Fruit fly (Drosophila melanogaster) Kc167 (cell line): Measurements from ENCODE around the gene CG42763.

ENCODE experiments used
- Myc ChIP-seq: fragments of >200 bp; optimal IDR thresholded peaks from 2 replicates; lab custom pipeline; 2017; ENCODE audit warnings: missing external identifiers
- Sin3A ChIP-seq: fragments of >200 bp; optimal IDR thresholded peaks from 2 replicates; lab custom pipeline; 2018; ENCODE audit warnings: missing external identifiers
- h ChIP-seq: fragments of >200 bp; optimal IDR thresholded peaks from 3 replicates; lab custom pipeline; 2018; ENCODE audit warnings: missing external identifiers
- insv ChIP-seq: fragments of >200 bp; optimal IDR thresholded peaks from 3 replicates; lab custom pipeline; 2018; ENCODE audit warnings: missing external identifiers
- psq ChIP-seq: fragments of >200 bp; optimal IDR thresholded peaks from 2 replicates; lab custom pipeline; 2017; ENCODE audit warnings: missing external identifiers
- ttk ChIP-seq: sonication (Bioruptor generic); optimal IDR thresholded peaks from 2 replicates; lab custom pipeline; 2017; ENCODE audit warnings: missing external identifiers

Gene CG42763

DNA sequence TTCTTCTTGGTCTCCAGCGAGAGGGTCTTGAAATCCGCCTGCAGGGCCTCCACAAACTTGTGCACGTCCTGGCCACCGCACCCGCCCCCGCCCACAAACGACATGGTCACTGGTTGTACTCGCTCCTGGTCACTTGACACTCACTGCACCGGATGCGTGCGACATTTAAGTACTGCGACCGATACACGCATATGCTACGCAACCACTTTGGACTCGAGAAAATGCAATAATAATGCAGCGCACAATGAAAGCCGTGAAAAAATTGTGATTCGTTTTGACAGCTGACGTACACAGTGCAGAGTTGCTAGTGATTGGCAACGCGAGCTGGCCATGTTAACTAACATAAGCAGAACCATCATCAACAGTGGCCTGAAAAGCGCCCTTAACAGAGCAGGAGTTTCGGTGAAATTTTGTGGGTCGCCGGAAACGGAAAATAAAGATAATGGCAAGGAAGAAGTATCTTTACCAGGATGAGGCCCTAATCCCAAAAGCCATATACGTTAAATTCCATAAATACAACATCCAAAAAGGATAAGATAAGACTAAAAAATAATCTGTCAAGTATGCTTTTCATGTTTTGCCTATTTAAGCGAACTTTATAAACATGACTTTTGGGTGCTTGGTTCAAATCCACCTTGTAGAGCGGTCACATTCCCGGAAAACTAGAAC lies 21.1 kb downstream of the CG42763 start, which contains the start of the genes mon2 and CG8673:
Gene mon2, minus strand, starts transcription at position 300 of the 669 bp plus-strand sequence.
Gene CG8673, plus strand, starts transcription at position 619 of the 669 bp plus-strand sequence.
- TF ChIP-seq ttk (lab: Kevin White, UChicago) = no peak
- no peak for TF ChIP-seq h
- no peak for TF ChIP-seq psq
- TF ChIP-seq Myc (lab: Kevin White, UChicago) = no peak

- TF ChIP-seq h (no peak), psq (no peak), Myc (lab: Kevin White, UChicago) (no peak), Sin3A (no peak), insv (lab: Kevin White, UChicago) (no peak), ttk (lab: Kevin White, UChicago) (no peak)
These were observed 28.2 kb downstream of the CG42763 start for dm6 chr2L:8116632-8117193.

DNA sequence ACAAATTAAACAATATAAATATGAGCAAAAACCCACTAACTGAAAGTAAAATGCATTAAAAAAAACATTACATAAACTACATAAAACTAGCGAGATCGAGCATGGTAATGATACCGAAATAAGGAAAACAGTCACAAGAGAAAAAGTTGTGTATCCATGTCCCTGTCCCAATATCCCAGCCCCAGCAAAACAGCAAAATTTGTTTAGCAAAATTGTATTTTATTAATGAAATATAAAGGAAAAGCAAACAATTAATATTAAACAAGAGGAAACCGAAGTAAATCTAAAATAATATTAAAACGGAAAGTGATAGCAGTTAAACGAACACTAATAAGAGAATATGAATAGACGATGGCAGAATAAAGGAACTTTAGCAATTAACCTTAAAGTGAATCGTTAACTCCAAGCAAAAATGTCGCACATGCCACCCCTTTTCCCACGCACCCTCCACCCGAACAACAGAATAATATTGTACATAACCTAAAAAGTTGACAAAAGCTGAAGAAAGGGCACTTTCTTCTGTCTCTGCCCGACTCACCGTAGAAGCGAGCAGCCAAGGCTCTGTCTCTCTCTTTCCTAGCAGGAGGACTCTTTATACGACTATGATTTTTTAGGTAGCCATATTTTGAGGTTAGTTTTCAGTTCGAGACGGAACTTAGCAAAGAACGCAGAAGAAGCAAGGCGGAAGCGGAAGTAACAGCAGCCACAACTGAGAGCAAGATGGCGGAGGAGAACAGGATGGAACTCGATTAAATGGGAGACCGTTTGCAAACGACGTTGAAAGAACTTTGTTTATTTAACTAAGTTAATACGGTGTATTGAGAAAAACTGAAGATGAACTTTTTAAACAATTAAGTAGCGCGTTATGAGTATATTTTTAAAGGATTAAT lies 34.1 kb downstream of the CG42763 start:
- no peak for TF ChIP-seq Sin3A
- no peak for TF ChIP-seq psq
- no peak for TF ChIP-seq ttk (lab: Kevin White, UChicago)
- TF ChIP-seq Myc (lab: Kevin White, UChicago) = no peak
- no peak for TF ChIP-seq insv (lab: Kevin White, UChicago)
- TF ChIP-seq h = no peak

DNA sequence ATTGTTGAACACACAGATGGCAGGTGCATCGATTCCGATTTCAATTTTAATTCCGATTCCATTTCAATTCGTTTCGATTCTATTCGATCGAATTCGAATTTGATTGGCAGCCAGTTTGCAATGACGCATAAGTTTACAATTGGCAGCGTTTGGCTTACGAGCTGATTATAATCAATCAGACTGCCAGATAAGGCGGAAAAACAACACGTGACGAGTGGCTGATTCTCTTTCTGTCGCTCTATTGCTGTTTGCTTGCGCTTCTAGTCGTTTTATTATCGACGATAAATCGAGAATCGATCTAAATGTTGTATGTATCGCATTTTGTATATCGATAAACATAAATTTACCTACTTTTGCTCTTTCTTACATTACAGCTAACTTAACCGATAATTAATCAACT lies 40.2 kb downstream of the CG42763 start:
- TF ChIP-seq insv (lab: Kevin White, UChicago) (no peak), Myc (lab: Kevin White, UChicago) (no peak), ttk (lab: Kevin White, UChicago) (no peak), psq (no peak), Sin3A (no peak), h (no peak)

- TF ChIP-seq Myc (lab: Kevin White, UChicago) (no peak), Sin3A (no peak), insv (lab: Kevin White, UChicago) (no peak), h (no peak), ttk (lab: Kevin White, UChicago) (no peak), psq (no peak)
These were observed 40.8 kb downstream of the CG42763 start for dm6 chr2L:8104094-8104493.

dm6 chr2L:8103073-8103472 lies 41.8 kb downstream of the CG42763 start:
- TF ChIP-seq Myc (lab: Kevin White, UChicago) (no peak), ttk (lab: Kevin White, UChicago) (no peak), h (no peak), psq (no peak), insv (lab: Kevin White, UChicago) (no peak), Sin3A (no peak)

DNA sequence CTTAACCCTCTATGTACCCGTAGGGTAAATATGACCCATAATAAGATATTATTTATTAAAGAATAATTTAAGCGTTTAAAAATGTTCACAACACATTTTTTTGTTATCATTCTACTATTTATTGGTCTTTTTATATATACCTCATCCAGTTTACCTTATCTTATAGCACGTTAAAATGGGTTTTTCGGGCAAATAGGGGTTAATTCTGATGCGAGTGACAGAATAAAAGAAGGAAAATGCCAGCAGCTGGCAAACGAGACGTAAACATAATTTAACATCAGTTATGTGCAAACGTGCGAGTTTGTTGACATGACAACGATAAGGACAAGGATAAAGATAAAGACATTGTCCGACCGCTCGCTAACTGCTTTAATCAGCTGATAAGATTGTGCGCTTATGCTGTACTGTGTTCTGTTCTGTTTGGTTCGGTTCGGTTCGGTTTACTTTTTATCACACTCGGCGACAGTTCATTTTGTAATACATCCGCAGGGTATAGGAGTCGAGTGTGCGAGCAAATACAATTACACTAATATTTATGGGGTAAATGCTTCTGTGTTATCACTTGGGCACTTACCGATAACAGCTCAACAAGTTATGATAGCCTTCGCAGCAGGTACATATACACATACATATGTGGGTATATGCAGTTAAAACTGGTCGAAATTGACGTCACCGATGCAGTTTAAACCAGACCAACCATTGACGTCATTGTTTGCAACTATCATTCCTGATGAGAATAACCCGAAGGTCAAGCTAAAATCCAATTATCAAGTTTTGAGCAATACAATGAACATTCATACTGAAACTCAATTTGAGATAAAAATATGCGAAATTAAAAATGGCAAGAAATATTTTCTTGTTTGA lies 44.2 kb downstream of the CG42763 start:
- no peak for TF ChIP-seq insv (lab: Kevin White, UChicago)
- TF ChIP-seq psq = no peak
- no peak for TF ChIP-seq ttk (lab: Kevin White, UChicago)
- no peak for TF ChIP-seq h
- no peak for TF ChIP-seq Sin3A
- TF ChIP-seq Myc (lab: Kevin White, UChicago) = no peak

DNA sequence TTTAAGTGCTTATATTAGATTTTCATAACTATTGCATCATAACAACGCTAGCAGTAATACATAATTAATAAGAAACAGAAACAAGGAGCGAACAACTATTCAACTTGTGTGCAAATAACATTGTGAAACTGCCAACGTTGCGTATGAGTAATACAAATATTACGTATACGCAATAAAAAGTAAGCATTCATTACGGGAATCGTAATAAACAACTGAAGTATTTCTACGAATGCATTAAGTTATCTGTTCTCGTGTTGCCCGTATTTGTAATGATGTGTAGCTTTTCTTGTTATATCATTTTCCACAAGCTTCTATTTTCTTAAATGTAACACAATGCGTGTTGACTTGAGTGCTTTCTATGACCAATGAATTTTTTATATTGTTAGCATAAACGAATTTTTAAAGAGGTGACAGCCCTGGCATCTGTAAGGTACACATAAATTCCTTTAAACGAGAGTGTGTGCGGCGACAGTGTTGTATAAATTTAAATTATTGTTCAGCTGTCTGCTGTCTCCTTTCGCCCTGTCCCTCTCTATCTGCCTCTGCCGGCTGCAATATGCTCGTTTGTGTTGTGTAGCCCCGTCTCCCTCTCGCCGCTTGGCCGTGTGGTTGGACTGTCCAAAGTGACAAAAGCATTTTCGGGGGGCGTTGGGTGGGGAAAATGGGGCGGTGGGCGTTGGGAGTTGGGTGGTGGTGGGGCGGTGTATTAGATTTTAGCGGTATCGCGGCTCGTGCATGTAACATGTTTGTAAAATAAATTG lies 45.1 kb downstream of the CG42763 start:
- TF ChIP-seq insv (lab: Kevin White, UChicago) = no peak
- TF ChIP-seq Myc (lab: Kevin White, UChicago) = no peak
- no peak for TF ChIP-seq h
- TF ChIP-seq Sin3A = no peak
- TF ChIP-seq ttk (lab: Kevin White, UChicago) = no peak
- TF ChIP-seq psq = no peak

dm6 chr2L:8099050-8099449 lies 45.9 kb downstream of the CG42763 start:
- TF ChIP-seq h (no peak), psq (no peak), Myc (lab: Kevin White, UChicago) (no peak), ttk (lab: Kevin White, UChicago) (no peak), insv (lab: Kevin White, UChicago) (no peak), Sin3A (no peak)

- TF ChIP-seq psq (no peak), insv (lab: Kevin White, UChicago) (no peak), h (no peak), Sin3A (no peak), ttk (lab: Kevin White, UChicago) (no peak), Myc (lab: Kevin White, UChicago) (no peak)
These were observed 46.7 kb downstream of the CG42763 start for dm6 chr2L:8097964-8098945.
